Worm (Caenorhabditis elegans): Measurements from ENCODE around the gene C18G1.6.

C18G1.6 gene

DNA sequence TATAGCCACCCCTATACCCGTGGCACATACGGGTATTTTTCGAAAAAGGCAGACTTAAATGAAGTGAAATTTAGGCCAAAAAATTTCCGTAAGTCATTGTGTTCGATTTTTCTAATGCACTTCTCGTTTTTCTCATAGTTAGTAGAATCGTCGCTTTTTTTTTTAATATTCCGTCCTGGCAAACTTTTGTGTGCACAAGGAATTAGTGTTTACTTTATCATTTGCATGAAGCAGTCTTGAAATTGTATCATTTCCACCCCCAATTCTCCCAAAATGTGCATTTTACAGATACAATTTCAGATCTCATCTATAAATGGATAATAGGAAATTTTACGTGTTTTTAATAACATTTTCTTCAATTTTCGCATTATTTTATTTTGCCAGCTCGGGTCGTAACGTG is at the start of gene C18G1.6:
Gene C18G1.6, plus strand, starts transcription at position 301 of the 400 bp plus-strand sequence.
- TF ChIP-seq ceh-62 (tag; optimal IDR thresholded peaks at IDR 0.05) (no peak), lin-38 (GFP tag; IDR thresholded peaks at IDR 0.05) (no peak), daf-19 (GFP tag; conservative IDR thresholded peaks at IDR 0.05) (no peak), ceh-44 (GFP tag; IDR thresholded peaks at IDR 0.05) (no peak), nhr-28 (tag; optimal IDR thresholded peaks at IDR 0.05) (no peak), ctbp-1 (GFP tag; IDR thresholded peaks at IDR 0.05) (no peak)

DNA sequence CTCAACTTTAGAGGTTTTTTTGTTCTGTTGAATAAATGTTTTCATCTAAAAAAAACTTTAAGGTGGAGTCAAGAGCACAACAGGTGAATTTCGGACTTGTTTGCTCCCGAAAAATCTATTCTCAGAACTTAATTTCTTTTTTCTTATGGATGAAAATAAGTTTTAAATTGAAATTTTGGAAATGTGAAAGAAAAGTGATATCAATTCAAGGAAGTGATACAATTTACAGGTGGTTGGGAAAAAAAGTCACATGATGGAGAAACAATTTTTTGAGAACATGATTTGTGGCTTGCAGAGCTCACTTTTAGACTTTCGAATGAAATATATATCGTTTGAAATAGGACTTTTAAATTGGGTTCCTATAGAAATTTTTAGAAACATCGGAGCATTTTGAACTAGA is 42.7 kb upstream of the C18G1.6 start:
- no peak for TF ChIP-seq snpc-4 (tag; optimal IDR thresholded peaks at IDR 0.05)
- no peak for TF ChIP-seq nhr-76 (tag; optimal IDR thresholded peaks at IDR 0.05)
- TF ChIP-seq nhr-237 (tag; optimal IDR thresholded peaks at IDR 0.05), result no peak
- TF ChIP-seq ces-1 (GFP tag; optimal IDR thresholded peaks at IDR 0.05), result no peak
- TF ChIP-seq dve-1 (tag; optimal IDR thresholded peaks at IDR 0.05; ENCODE audit: insufficient read depth), result no peak

DNA sequence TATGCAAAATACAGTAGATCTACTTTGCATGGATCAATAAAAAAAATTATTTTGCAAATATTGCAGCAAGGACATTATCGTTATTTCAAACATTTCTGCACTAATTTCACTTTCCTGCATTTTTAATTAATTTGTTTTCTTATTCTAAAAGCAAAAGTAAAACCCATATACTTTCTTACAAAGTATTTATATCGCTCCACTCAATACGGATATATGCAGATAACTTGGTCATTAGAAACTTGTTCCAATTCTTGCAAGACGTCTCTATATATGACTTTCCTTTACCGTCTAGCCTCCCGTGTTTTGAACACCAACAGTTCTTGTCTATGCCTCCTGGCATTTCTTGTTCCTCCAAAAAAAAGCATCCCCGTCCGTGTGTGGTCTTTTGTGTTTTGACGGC is 39.9 kb upstream of the C18G1.6 start, which contains the start of gene oac-24:
Gene oac-24, plus strand, starts transcription at position 301 of the 400 bp plus-strand sequence.
- TF ChIP-seq spr-3 (GFP tag; optimal IDR thresholded peaks at IDR 0.05) (no peak), nhr-102 (tag; optimal IDR thresholded peaks at IDR 0.05) (no peak), egl-27 (tag; optimal IDR thresholded peaks at IDR 0.05) (no peak), ztf-11 (tag; optimal IDR thresholded peaks at IDR 0.05) (no peak), lin-29 (GFP tag; IDR thresholded peaks at IDR 0.05) (no peak), ctbp-1 (GFP tag; IDR thresholded peaks at IDR 0.05) (no peak), ZK337.2 (GFP tag; IDR thresholded peaks at IDR 0.05) (no peak), tra-1 (GFP tag; IDR thresholded peaks at IDR 0.05) (no peak), nhr-28 (tag; optimal IDR thresholded peaks at IDR 0.05) (no peak), fos-1 (tag; optimal IDR thresholded peaks at IDR 0.05) (no peak), ceh-32 (tag; optimal IDR thresholded peaks at IDR 0.05; ENCODE audit: poor library complexity) (no peak), daf-12 (tag; optimal IDR thresholded peaks at IDR 0.05) (no peak), cey-2 (tag; optimal IDR thresholded peaks at IDR 0.05; ENCODE audit: borderline replicate concordance, insufficient read depth) (no peak), daf-16 (GFP tag; optimal IDR thresholded peaks at IDR 0.05) (no peak), daf-16 (tag; optimal IDR thresholded peaks at IDR 0.05) (no peak), dmd-8 (GFP tag; IDR thresholded peaks at IDR 0.05) (no peak)

DNA sequence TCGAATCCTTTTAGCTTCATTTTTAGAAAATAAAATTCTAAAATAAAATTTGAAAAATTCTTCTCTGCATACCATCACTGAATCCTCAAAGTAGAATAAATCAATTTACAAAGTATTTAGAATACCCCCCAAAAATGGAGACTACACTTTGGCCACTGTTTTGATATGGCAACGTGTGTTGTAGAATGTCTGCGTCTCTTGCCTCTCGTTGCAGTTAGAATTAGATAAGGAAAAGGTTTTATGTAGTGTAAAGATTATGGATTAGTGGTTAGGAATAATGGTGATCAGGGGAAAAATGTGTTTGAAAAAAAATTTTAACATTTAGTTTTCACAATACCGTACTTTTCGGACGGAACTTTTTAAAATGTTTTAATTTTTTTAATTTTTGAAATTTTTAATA is 30.4 kb upstream of the C18G1.6 start, which contains the start of gene prx-6:
Gene prx-6, minus strand, starts transcription at position 129 of the 400 bp plus-strand sequence.
- TF ChIP-seq mdl-1 (tag; optimal IDR thresholded peaks at IDR 0.05), result peak in 1 of 2 experiments; percentile 29
- peak; percentile 56 for TF ChIP-seq pqm-1 (tag; optimal IDR thresholded peaks at IDR 0.05)
- TF ChIP-seq mxl-3 (GFP tag; optimal IDR thresholded peaks at IDR 0.05), result peak; percentile 30
- no peak for TF ChIP-seq daf-16 (GFP tag; optimal IDR thresholded peaks at IDR 0.05)
- TF ChIP-seq daf-16 (tag; optimal IDR thresholded peaks at IDR 0.05), result peak; percentile 35
- TF ChIP-seq aha-1 (tag), result peak; percentile 61
- TF ChIP-seq madf-5 (GFP tag; IDR thresholded peaks at IDR 0.05), result no peak
- TF ChIP-seq dve-1 (tag; optimal IDR thresholded peaks at IDR 0.05; ENCODE audit: insufficient read depth), result peak; percentile 75
- TF ChIP-seq nhr-48 (tag; optimal IDR thresholded peaks at IDR 0.05), result no peak
- peak; percentile 92 for TF ChIP-seq nhr-28 (tag; optimal IDR thresholded peaks at IDR 0.05)
- no peak for TF ChIP-seq ceh-44 (GFP tag; IDR thresholded peaks at IDR 0.05)
- TF ChIP-seq nhr-77 (tag; optimal IDR thresholded peaks at IDR 0.05), result no peak
- TF ChIP-seq dmd-6 (GFP tag; IDR thresholded peaks at IDR 0.05), result peak; percentile 50

DNA sequence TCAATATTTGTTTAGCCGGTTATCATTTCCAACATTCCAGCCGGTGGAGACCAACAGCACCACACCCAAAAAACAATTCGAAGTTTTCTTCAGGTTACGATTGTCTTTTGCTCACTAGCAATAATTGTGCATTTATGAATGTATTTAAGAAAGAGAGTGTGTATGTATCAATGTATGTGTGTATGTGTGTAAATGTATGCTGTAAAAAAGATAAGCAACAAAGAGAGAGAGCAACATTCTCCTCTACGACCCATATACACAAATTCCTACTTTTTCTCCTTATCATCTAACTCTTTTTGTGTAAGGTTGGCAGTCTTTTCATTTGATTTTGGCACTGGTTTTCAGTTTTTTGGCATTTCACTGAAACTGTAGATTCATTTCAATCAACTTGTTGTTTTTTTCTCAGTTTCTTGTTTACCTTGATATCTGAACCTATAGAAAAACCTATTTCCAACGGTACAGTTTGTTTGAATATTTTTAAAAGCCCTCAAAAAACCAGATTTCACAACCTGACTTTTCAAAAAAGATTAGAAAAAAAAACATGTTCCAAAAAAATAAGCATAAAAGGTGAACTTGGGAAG is 29.4 kb upstream of the C18G1.6 start:
- TF ChIP-seq Y75B8A.6 (GFP tag; IDR thresholded peaks at IDR 0.05), result no peak
- TF ChIP-seq nhr-6 (tag; optimal IDR thresholded peaks at IDR 0.05), result peak; percentile 2
- TF ChIP-seq mxl-2 (GFP tag; conservative IDR thresholded peaks at IDR 0.05), result no peak
- TF ChIP-seq lsy-2 (tag; optimal IDR thresholded peaks at IDR 0.05), result no peak
- TF ChIP-seq Y105C5A.15 (GFP tag; IDR thresholded peaks at IDR 0.05), result no peak
- TF ChIP-seq aly-2 (tag; optimal IDR thresholded peaks at IDR 0.05), result no peak
- TF ChIP-seq ceh-32 (tag; optimal IDR thresholded peaks at IDR 0.05; ENCODE audit: poor library complexity), result no peak
- no peak for TF ChIP-seq D1046.2 (GFP tag; IDR thresholded peaks at IDR 0.05)
- TF ChIP-seq dmd-6 (GFP tag; IDR thresholded peaks at IDR 0.05), result peak; percentile 47
- no peak for TF ChIP-seq Y48G9A.11 (GFP tag; IDR thresholded peaks at IDR 0.05)
- TF ChIP-seq pqm-1 (tag; optimal IDR thresholded peaks at IDR 0.05), result peak; percentile 97
- TF ChIP-seq daf-19 (GFP tag; conservative IDR thresholded peaks at IDR 0.05), result no peak
- TF ChIP-seq nhr-25 (tag; optimal IDR thresholded peaks at IDR 0.05; ENCODE audit: borderline replicate concordance, insufficient read depth), result no peak
- peak in 1 of 2 experiments; percentile 97 for TF ChIP-seq unc-62 (GFP tag; optimal IDR thresholded peaks at IDR 0.05 in 1 of 2)
- no peak for TF ChIP-seq unc-62 (tag; optimal IDR thresholded peaks at IDR 0.05)
- TF ChIP-seq jun-1 (tag; optimal IDR thresholded peaks at IDR 0.05), result no peak
